Worm (Caenorhabditis elegans) whole organism, late embryonic: ENCODE measurements around the gene rpi-2.

Source experiments
- K02D7.2 ChIP-seq: sonication (generic microtip); optimal IDR thresholded peaks from 2 replicates; lab custom pipeline; 2017; ENCODE audit warnings: mild to moderate bottlenecking, missing genetic modification characterization, missing compliant biosample characterization
- T23F11.4 ChIP-seq: fragments of 200-800 bp; sonication (Bioruptor generic); optimal IDR thresholded peaks from 2 replicates; lab custom pipeline; 2018; ENCODE audit warnings: mild to moderate bottlenecking, missing genetic modification characterization, missing compliant biosample characterization
- ama-1 ChIP-seq: fragments of 150-350 bp; optimal IDR thresholded peaks from 2 replicates; lab custom pipeline; 2014
- elt-2 ChIP-seq: sonication (generic microtip); optimal IDR thresholded peaks from 2 replicates; lab custom pipeline; 2016; ENCODE audit warnings: missing genetic modification reagents, missing genetic modification characterization, missing compliant biosample characterization
- nhr-11 ChIP-seq: fragments of 150-350 bp; optimal IDR thresholded peaks from 2 replicates; lab custom pipeline; 2014; ENCODE audit warnings: missing biosample characterization, missing genetic modification characterization
- pha-4 ChIP-seq: fragments of 150-350 bp; optimal IDR thresholded peaks from 2 replicates; lab custom pipeline; 2018; ENCODE audit warnings: missing biosample characterization, missing genetic modification reagents, missing genetic modification characterization
- unc-86 ChIP-seq: sonication (generic microtip); optimal IDR thresholded peaks from 2 replicates; lab custom pipeline; 2016; ENCODE audit warnings: missing genetic modification characterization, missing compliant biosample characterization

DNA sequence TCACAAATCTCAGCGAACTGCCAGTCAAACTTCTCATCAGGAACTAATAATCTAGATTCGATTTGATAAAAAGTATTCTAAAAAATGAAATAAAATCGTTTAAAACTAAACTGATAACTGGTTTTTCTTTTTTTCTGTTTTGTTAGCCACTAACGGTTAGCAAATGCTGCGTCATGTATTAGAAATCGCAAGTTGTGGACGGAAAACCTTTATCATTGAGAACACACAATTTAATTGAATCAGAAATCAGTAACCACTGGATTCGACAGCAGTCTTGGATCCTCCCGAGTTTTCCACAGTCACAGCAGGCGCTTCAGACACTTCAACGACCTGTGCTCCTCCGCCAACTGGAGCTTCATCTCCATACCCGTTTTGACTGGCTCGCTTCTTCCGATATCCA is 11.9 kb downstream of the rpi-2 start:
- TF ChIP-seq pha-4 (tag; lab: Kevin White, UChicago) (no peak), T23F11.4 (GFP tag; lab: Kevin White, UChicago) (no peak), ama-1 (lab: Kevin White, UChicago) (no peak), elt-2 (tag; lab: Kevin White, UChicago) (no peak), unc-86 (no peak), nhr-11 (no peak), K02D7.2 (tag; lab: Kevin White, UChicago) (no peak)
